Worm (Caenorhabditis elegans) whole organism, L2 larva: Measurements from ENCODE around the gene tab-1.

ENCODE experiments used
- ceh-82 ChIP-seq: fragments of 150-350 bp; optimal IDR thresholded peaks from 2 replicates; lab custom pipeline; 2014; ENCODE audit warnings: missing biosample characterization, missing genetic modification characterization
- lin-13 ChIP-seq: fragments of 150-350 bp; optimal IDR thresholded peaks from 2 replicates; lab custom pipeline; 2014; ENCODE audit warnings: missing biosample characterization, missing genetic modification reagents, missing genetic modification characterization
- mdl-1 ChIP-seq, 2 experiments: fragments of 150-350 bp in 1 of 2; sonication (generic microtip) in 1 of 2; optimal IDR thresholded peaks; 2 replicates each; lab custom pipeline; 2017; ENCODE audit warnings: missing biosample characterization in 2 of 2, missing genetic modification characterization in 2 of 2
- nhr-21 ChIP-seq: fragments of 150-350 bp; optimal IDR thresholded peaks from 2 replicates; lab custom pipeline; 2014; ENCODE audit warnings: missing biosample characterization, missing genetic modification characterization
- nhr-237 ChIP-seq: fragments of 150-350 bp; optimal IDR thresholded peaks from 2 replicates; lab custom pipeline; 2014; ENCODE audit warnings: missing biosample characterization, missing genetic modification characterization
- nhr-77 ChIP-seq: fragments of 150-350 bp; optimal IDR thresholded peaks from 2 replicates; lab custom pipeline; 2014; ENCODE audit warnings: missing biosample characterization, missing genetic modification characterization
- unc-62 ChIP-seq: fragments of 150-350 bp; optimal IDR thresholded peaks from 2 replicates; lab custom pipeline; 2014; ENCODE audit warnings: missing biosample characterization, missing genetic modification reagents, missing genetic modification characterization

DNA sequence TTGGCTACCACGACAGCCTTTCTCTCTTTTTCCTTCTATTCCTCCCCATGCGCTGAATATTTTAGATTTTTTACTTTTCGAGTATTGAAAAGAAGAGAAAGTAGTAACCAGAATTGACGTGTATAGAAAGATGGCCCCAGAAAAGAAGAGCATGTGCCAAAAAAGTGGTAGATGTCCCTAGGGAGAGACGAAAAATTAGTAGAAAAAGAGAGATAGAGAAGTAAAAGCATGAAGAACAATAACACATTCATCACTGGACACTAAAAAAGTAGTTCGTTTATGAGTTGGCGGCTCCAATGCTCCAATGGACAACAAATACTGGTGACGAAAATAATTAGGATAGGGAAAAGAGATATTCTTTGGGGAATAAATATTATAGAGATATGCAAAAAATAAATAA is 9.4 kb downstream of the tab-1 start:
- no peak for TF ChIP-seq nhr-77 (tag; lab: Kevin White, UChicago)
- no peak for TF ChIP-seq nhr-21 (tag; lab: Kevin White, UChicago)
- no peak for TF ChIP-seq nhr-237
- no peak for TF ChIP-seq unc-62 (GFP tag; lab: Kevin White, UChicago)
- TF ChIP-seq ceh-82 (tag; lab: Kevin White, UChicago) = no peak
- no peak for TF ChIP-seq lin-13 (GFP tag; lab: Kevin White, UChicago)
- TF ChIP-seq mdl-1 (tag; optimal IDR thresholded peaks at IDR 0.05; lab: Kevin White, UChicago) = peak in 1 of 2 experiments; percentile 47
